Worm (Caenorhabditis elegans): ENCODE data around the gene nhr-258.

nhr-258 gene

DNA sequence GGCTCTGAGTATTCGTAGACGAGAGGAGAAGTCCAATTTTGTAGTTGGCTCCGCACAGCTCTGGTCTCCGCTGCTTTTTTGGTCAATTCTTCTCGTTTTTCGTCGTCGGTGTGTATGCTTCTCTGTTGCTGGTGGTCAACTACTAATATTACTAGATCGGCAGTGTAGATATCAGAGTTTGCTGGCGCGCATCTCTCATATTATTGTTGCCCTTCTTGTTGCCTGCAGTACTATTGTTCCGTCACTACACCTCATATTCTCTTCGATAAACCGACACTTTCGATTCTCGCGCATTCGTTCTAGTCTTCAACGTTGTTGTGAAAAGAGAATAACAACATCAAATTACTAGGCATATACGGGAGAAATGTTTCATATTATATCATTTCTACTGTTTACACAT is 35.4 kb downstream of the nhr-258 start:
- no peak for TF ChIP-seq R02D3.7 (tag; optimal IDR thresholded peaks at IDR 0.05)
- TF ChIP-seq nhr-10 (tag; optimal IDR thresholded peaks at IDR 0.05), result no peak
- no peak for TF ChIP-seq ceh-82 (tag; optimal IDR thresholded peaks at IDR 0.05)
- no peak for TF ChIP-seq dmd-4 (tag; optimal IDR thresholded peaks at IDR 0.05)

DNA sequence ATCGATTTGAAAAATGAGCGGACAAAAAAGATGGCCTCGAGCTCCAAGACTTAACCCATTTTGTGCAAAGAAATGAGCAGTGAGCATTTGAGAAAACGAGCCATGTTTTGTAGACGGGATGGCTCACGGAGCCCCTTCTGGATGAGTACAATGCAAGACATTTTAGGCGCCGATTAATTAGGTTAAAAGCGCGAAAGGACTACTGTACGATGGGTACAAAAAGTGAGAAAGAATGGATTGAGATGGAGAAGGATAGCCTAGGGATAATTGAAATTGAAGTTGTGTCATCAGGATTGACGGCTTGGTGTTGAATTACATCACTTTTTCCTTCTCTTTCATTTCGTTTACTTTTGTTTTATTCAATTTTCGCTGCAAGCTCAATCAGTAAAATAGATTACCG is 36.0 kb downstream of the nhr-258 start:
- no peak for TF ChIP-seq unc-62 (GFP tag; optimal IDR thresholded peaks at IDR 0.05)

DNA sequence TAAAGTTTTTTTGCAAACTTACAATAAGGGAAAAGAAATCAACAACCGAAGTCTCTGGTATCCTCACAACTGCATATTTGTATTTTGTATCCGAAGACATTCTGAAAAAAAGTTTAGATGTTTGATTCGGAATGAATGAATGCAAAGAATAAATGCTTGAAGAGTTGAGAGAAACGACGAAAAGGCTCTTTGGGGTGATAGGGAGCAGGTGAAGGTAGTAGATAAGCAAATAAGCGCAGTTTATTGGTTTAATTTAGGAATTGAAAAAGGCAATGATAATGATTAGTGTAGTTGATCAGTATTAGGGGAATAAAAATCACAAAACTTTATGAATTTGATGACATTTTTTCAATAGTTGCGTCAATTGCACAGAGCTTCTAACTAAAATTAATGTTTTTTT is 41.8 kb downstream of the nhr-258 start, which contains the start of gene nsy-7:
TSS of gene nsy-7 (minus strand) at position 101 of the 400 bp plus-strand sequence.
- no peak for TF ChIP-seq alr-1 (tag; optimal IDR thresholded peaks at IDR 0.05)
- TF ChIP-seq fos-1 (tag; optimal IDR thresholded peaks at IDR 0.05), result peak; percentile 0

- no peak for TF ChIP-seq nhr-10 (tag; optimal IDR thresholded peaks at IDR 0.05)
- TF ChIP-seq peb-1 (tag; optimal IDR thresholded peaks at IDR 0.05), result no peak
- no peak for TF ChIP-seq ceh-82 (tag; optimal IDR thresholded peaks at IDR 0.05)
- TF ChIP-seq mbf-1 (tag; optimal IDR thresholded peaks at IDR 0.05), result no peak
- TF ChIP-seq nhr-12 (tag; optimal IDR thresholded peaks at IDR 0.05), result no peak
These were observed 46.8 kb downstream of the nhr-258 start for ce11 chrIV:8091539-8091938.

DNA sequence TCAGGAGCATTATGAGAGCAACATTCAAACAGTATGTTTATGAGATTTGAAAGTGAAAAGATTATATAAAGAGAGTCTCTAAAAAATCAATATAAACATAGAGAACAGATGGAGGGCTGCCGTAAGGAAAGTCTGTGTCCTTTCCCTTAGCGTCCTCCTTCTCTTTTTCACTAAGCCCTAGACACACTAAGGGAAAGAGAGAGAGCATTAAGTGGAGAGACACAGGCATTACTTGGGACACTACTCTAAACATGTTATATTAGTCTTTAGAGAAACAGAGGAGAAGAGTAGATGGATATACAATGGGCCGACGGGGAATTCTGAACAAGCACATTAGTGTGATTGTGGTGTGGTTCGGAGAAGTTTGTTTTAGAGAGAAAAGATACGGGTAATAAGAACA is 51.6 kb downstream of the nhr-258 start:
- TF ChIP-seq lin-13 (GFP tag; optimal IDR thresholded peaks at IDR 0.05) (no peak), mbf-1 (tag; optimal IDR thresholded peaks at IDR 0.05) (no peak), lsy-2 (tag; optimal IDR thresholded peaks at IDR 0.05) (no peak), mab-5 (tag; optimal IDR thresholded peaks at IDR 0.05) (no peak), R02D3.7 (tag; optimal IDR thresholded peaks at IDR 0.05) (no peak), lin-11 (tag; optimal IDR thresholded peaks at IDR 0.05) (no peak), unc-39 (tag; optimal IDR thresholded peaks at IDR 0.05) (no peak), lin-39 (tag; optimal IDR thresholded peaks at IDR 0.05) (no peak), Y55F3AM.14 (GFP tag; optimal IDR thresholded peaks at IDR 0.05) (no peak), zag-1 (tag; optimal IDR thresholded peaks at IDR 0.05) (no peak), alr-1 (tag; optimal IDR thresholded peaks at IDR 0.05) (no peak), aly-2 (tag; optimal IDR thresholded peaks at IDR 0.05) (no peak)

All from whole organism, L2 larva.